Fruit fly (Drosophila melanogaster): ENCODE measurements around the gene Wnt5.

Gene Wnt5

DNA sequence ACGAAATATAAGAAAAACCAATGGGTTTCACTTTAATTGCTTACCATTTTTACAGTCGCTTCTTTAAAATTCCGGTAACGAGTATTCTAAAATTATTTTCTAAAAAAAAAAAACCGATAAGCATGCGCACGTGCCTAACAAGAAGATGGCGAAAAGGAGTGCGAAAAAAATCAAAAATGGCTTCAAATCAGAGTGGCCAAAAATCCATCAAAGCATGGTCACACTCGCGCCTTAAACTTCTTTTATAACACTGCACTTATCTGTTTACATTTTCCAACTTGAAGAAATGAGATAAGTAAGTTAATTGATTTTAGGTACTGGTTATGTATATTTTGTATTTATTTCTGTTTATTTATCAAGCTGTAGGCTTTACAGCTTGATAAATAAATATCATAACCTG lies 44.9 kb downstream of the Wnt5 start, which contains the start of gene CG43843:
TSS of gene CG43843 (minus strand) at position 101 of the 400 bp plus-strand sequence.
- TF ChIP-seq Met (GFP tag; optimal IDR thresholded peaks at IDR 0.05) = no peak
- TF ChIP-seq CG6792 (GFP tag; optimal IDR thresholded peaks at IDR 0.05) = no peak
- no peak for TF ChIP-seq CG34406 (GFP tag; optimal IDR thresholded peaks at IDR 0.05)
- no peak for TF ChIP-seq Ets21C (GFP tag; optimal IDR thresholded peaks at IDR 0.05)
- TF ChIP-seq spab (GFP tag; optimal IDR thresholded peaks at IDR 0.05) = no peak
- no peak for TF ChIP-seq CG1621 (tag; optimal IDR thresholded peaks at IDR 0.05)

DNA sequence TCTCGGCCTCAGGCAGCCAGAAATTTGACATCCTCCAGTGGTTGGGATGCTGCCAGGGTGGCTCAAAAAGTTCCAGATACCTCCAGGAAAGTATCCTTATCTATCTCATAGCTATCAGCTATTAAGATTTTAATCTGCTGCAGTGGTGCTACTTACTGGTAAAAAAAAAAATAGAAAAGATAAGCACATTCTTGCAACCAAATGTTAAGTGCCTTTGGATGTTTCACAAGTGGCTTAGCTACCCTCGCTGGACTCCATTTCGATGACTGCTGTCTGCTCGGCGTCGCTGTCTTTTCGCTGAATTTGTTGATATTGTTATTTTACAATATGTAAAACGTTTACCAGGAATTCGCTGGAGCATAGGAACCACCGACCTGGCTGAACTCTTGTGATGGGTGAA lies 52.5 kb downstream of the Wnt5 start:
- TF ChIP-seq spab (GFP tag; optimal IDR thresholded peaks at IDR 0.05) (no peak), salr (GFP tag; optimal IDR thresholded peaks at IDR 0.05) (no peak), svp (GFP tag) (peak; percentile 44), Lpt (GFP tag; optimal IDR thresholded peaks at IDR 0.05) (no peak), Sox102F (GFP tag; optimal IDR thresholded peaks at IDR 0.05) (no peak)

Measured in whole organism, prepupa.